Fruit fly (Drosophila melanogaster) whole organism, embryonic: Measurements from ENCODE around the gene org-1.
A peak's percentile ranks its signal among the peaks of the same experiment; 100 is the strongest.

Experiments
- Abd-B ChIP-seq: fragments of 200-800 bp; sonication (Bioruptor generic); optimal IDR thresholded peaks from 2 replicates; lab custom pipeline; 2018; ENCODE audit warnings: missing biosample characterization, mild to moderate bottlenecking, missing genetic modification characterization, moderate library complexity
- CG10267 ChIP-seq: fragments of 200-800 bp; sonication (Bioruptor generic); optimal IDR thresholded peaks from 2 replicates; lab custom pipeline; 2018; ENCODE audit warnings: missing biosample characterization, mild to moderate bottlenecking, missing genetic modification characterization, moderate library complexity
- CG10321 ChIP-seq: fragments of 200-800 bp; sonication (Bioruptor generic); IDR thresholded peaks from 2 replicates; pipeline ENCODE4 v1.3.6; 2022; ENCODE audit warnings: missing biosample characterization, missing genetic modification characterization
- CG1233 ChIP-seq: fragments of 200-800 bp; sonication (Bioruptor generic); optimal IDR thresholded peaks from 4 replicates; lab custom pipeline; 2018; ENCODE audit warnings: missing biosample characterization, mild to moderate bottlenecking, missing genetic modification characterization
- CG12769 ChIP-seq: fragments of 200-800 bp; sonication (Bioruptor generic); optimal IDR thresholded peaks from 2 replicates; lab custom pipeline; 2019; ENCODE audit warnings: missing biosample characterization, mild to moderate bottlenecking, missing genetic modification characterization, moderate library complexity
- CG13894 ChIP-seq: fragments of 200-800 bp; sonication (Bioruptor generic); optimal IDR thresholded peaks from 3 replicates; lab custom pipeline; 2018; ENCODE audit warnings: missing biosample characterization, mild to moderate bottlenecking, missing genetic modification characterization, moderate library complexity
- CG15269 ChIP-seq: fragments of 200-800 bp; sonication (Bioruptor generic); optimal IDR thresholded peaks from 2 replicates; lab custom pipeline; 2018; ENCODE audit warnings: missing biosample characterization, mild to moderate bottlenecking, missing genetic modification characterization, moderate library complexity
- CG1529 ChIP-seq: fragments of 200-800 bp; sonication (Bioruptor generic); optimal IDR thresholded peaks from 3 replicates; lab custom pipeline; 2018; ENCODE audit warnings: missing biosample characterization, missing genetic modification characterization
- CG15696 ChIP-seq: fragments of 200-800 bp; sonication (Bioruptor generic); optimal IDR thresholded peaks from 2 replicates; lab custom pipeline; 2019; ENCODE audit warnings: missing biosample characterization, mild to moderate bottlenecking, missing genetic modification characterization, moderate library complexity
- CG1603 ChIP-seq: fragments of 200-800 bp; sonication (Bioruptor generic); optimal IDR thresholded peaks from 2 replicates; lab custom pipeline; 2019; ENCODE audit warnings: missing biosample characterization, mild to moderate bottlenecking, missing genetic modification characterization, moderate library complexity
- CG17829 ChIP-seq: fragments of 200-800 bp; optimal IDR thresholded peaks from 2 replicates; lab custom pipeline; 2019; ENCODE audit warnings: missing biosample characterization, mild to moderate bottlenecking, missing genetic modification characterization, moderate library complexity
- CG18262 ChIP-seq: fragments of 200-800 bp; optimal IDR thresholded peaks from 3 replicates; lab custom pipeline; 2019; ENCODE audit warnings: missing biosample characterization, mild to moderate bottlenecking, missing genetic modification characterization, moderate library complexity
- CG31365 ChIP-seq: fragments of 200-800 bp; sonication (Bioruptor generic); optimal IDR thresholded peaks from 2 replicates; lab custom pipeline; 2018; ENCODE audit warnings: missing biosample characterization, mild to moderate bottlenecking, missing genetic modification characterization
- CG3995 ChIP-seq: fragments of 200-800 bp; sonication (Bioruptor generic); optimal IDR thresholded peaks from 3 replicates; lab custom pipeline; 2016; ENCODE audit warnings: missing biosample characterization, missing genetic modification characterization
- CG4617 ChIP-seq: fragments of 200-800 bp; sonication (Bioruptor generic); optimal IDR thresholded peaks from 3 replicates; lab custom pipeline; 2016; ENCODE audit warnings: missing biosample characterization, missing genetic modification characterization, borderline replicate concordance
- CG4854 ChIP-seq: fragments of 200-800 bp; sonication (Bioruptor generic); optimal IDR thresholded peaks from 2 replicates; lab custom pipeline; 2016; ENCODE audit warnings: missing biosample characterization, missing genetic modification characterization, inconsistent platforms
- CG6854 ChIP-seq: fragments of 200-800 bp; sonication (Bioruptor generic); optimal IDR thresholded peaks from 3 replicates; lab custom pipeline; 2017; ENCODE audit warnings: missing biosample characterization, mild to moderate bottlenecking, missing genetic modification characterization
- CG7271 ChIP-seq: fragments of 200-800 bp; sonication (Bioruptor generic); optimal IDR thresholded peaks from 2 replicates; lab custom pipeline; 2018; ENCODE audit warnings: missing biosample characterization, mild to moderate bottlenecking, missing genetic modification characterization, moderate library complexity
- CG7745 ChIP-seq: fragments of 200-800 bp; sonication (Bioruptor generic); optimal IDR thresholded peaks from 2 replicates; lab custom pipeline; 2018; ENCODE audit warnings: missing biosample characterization, mild to moderate bottlenecking, missing genetic modification characterization, moderate library complexity
- CG7839 ChIP-seq: fragments of 200-800 bp; sonication (Bioruptor generic); optimal IDR thresholded peaks from 3 replicates; lab custom pipeline; 2018; ENCODE audit warnings: missing biosample characterization, mild to moderate bottlenecking, missing genetic modification characterization, moderate library complexity
- CG9797 ChIP-seq: fragments of 200-800 bp; sonication (Bioruptor generic); optimal IDR thresholded peaks from 3 replicates; lab custom pipeline; 2018; ENCODE audit warnings: missing biosample characterization, mild to moderate bottlenecking, missing genetic modification characterization
- Deaf1 ChIP-seq: fragments of 200-800 bp; optimal IDR thresholded peaks from 3 replicates; lab custom pipeline; 2019; ENCODE audit warnings: missing biosample characterization, mild to moderate bottlenecking, missing genetic modification characterization, moderate library complexity
- GATAe ChIP-seq: fragments of 200-800 bp; sonication (Bioruptor generic); conservative IDR thresholded peaks from 2 replicates; pipeline ENCODE4 v1.3.6; 2022; ENCODE audit warnings: missing biosample characterization, missing genetic modification characterization
- Gug ChIP-seq: fragments of 200-800 bp; sonication (Bioruptor generic); IDR thresholded peaks from 4 replicates; pipeline ENCODE4 v1.3.6; 2022; ENCODE audit warnings: missing biosample characterization, missing genetic modification characterization
- H2.0 ChIP-seq: fragments of 200-800 bp; sonication (Bioruptor generic); IDR thresholded peaks from 2 replicates; pipeline ENCODE4 v1.3.6; 2022; ENCODE audit warnings: missing biosample characterization, missing genetic modification characterization
- Hr51 ChIP-seq, 2 experiments: fragments of 200-800 bp; sonication (Bioruptor generic); optimal IDR thresholded peaks; 2 replicates in 1 of 2; 3 replicates in 1 of 2; lab custom pipeline; 2016 to 2018; ENCODE audit warnings: missing biosample characterization in 2 of 2, missing genetic modification characterization in 2 of 2, mild to moderate bottlenecking in 1 of 2, moderate library complexity in 1 of 2
- NK7.1 ChIP-seq: fragments of 200-800 bp; sonication (Bioruptor generic); optimal IDR thresholded peaks from 3 replicates; lab custom pipeline; 2016; ENCODE audit warnings: missing biosample characterization, missing genetic modification characterization
- Oaz ChIP-seq: fragments of 200-800 bp; sonication (Bioruptor generic); IDR thresholded peaks from 2 replicates; pipeline ENCODE4 v1.3.6; 2022; ENCODE audit warnings: missing biosample characterization, missing genetic modification characterization
- Optix ChIP-seq: fragments of 200-800 bp; sonication (Bioruptor generic); IDR thresholded peaks from 3 replicates; pipeline ENCODE4 v1.3.6; 2022; ENCODE audit warnings: missing biosample characterization, missing genetic modification characterization
- Side ChIP-seq: fragments of 200-800 bp; sonication (Bioruptor generic); optimal IDR thresholded peaks from 2 replicates; lab custom pipeline; 2016; ENCODE audit warnings: missing biosample characterization, missing genetic modification characterization
- Taf1 ChIP-seq: fragments of 200-800 bp; sonication (Bioruptor generic); IDR thresholded peaks from 2 replicates; pipeline ENCODE4 v1.3.6; 2022; ENCODE audit warnings: missing biosample characterization, missing genetic modification characterization
- ab ChIP-seq: fragments of 200-800 bp; sonication (Bioruptor generic); optimal IDR thresholded peaks from 2 replicates; lab custom pipeline; 2016; ENCODE audit warnings: missing biosample characterization, missing genetic modification characterization
- abd-A ChIP-seq: fragments of 200-800 bp; sonication (Bioruptor generic); optimal IDR thresholded peaks from 3 replicates; lab custom pipeline; 2019; ENCODE audit warnings: missing biosample characterization, mild to moderate bottlenecking, missing genetic modification characterization, moderate library complexity
- bab2 ChIP-seq: fragments of 200-800 bp; sonication (Bioruptor generic); optimal IDR thresholded peaks from 2 replicates; lab custom pipeline; 2016; ENCODE audit warnings: missing biosample characterization, missing genetic modification characterization
- cg ChIP-seq: fragments of 200-800 bp; sonication (Bioruptor generic); optimal IDR thresholded peaks from 3 replicates; lab custom pipeline; 2019; ENCODE audit warnings: missing biosample characterization, mild to moderate bottlenecking, missing genetic modification characterization, moderate library complexity
- dmrt11E ChIP-seq: fragments of 200-800 bp; sonication (Bioruptor generic); optimal IDR thresholded peaks from 3 replicates; lab custom pipeline; 2018; ENCODE audit warnings: missing biosample characterization, mild to moderate bottlenecking, missing genetic modification characterization, moderate library complexity
- fd3F ChIP-seq: fragments of 200-800 bp; sonication (Bioruptor generic); optimal IDR thresholded peaks from 2 replicates; lab custom pipeline; 2018; ENCODE audit warnings: missing biosample characterization, mild to moderate bottlenecking, missing genetic modification characterization, moderate library complexity
- fru ChIP-seq: fragments of >200 bp; optimal IDR thresholded peaks from 2 replicates; lab custom pipeline; 2017
- fu2 ChIP-seq: fragments of 200-800 bp; sonication (Bioruptor generic); optimal IDR thresholded peaks from 2 replicates; lab custom pipeline; 2016; ENCODE audit warnings: missing biosample characterization, missing genetic modification characterization
- lbe ChIP-seq: fragments of 200-800 bp; sonication (Bioruptor generic); optimal IDR thresholded peaks from 2 replicates; lab custom pipeline; 2016; ENCODE audit warnings: missing biosample characterization, mild to moderate bottlenecking, missing genetic modification characterization
- lmd ChIP-seq: fragments of 200-800 bp; sonication (Bioruptor generic); IDR thresholded peaks from 2 replicates; pipeline ENCODE4 v1.3.6; 2022; ENCODE audit warnings: missing biosample characterization, missing genetic modification characterization
- mld ChIP-seq: fragments of 200-800 bp; sonication (Bioruptor generic); IDR thresholded peaks from 3 replicates; pipeline ENCODE4 v1.3.6; 2022; ENCODE audit warnings: missing biosample characterization, missing genetic modification characterization; ENCODE audit not compliant: partially characterized antibody
- nerfin-1 ChIP-seq: fragments of 200-800 bp; sonication (Bioruptor generic); optimal IDR thresholded peaks from 3 replicates; lab custom pipeline; 2019; ENCODE audit warnings: missing biosample characterization, mild to moderate bottlenecking, missing genetic modification characterization, moderate library complexity
- nerfin-2 ChIP-seq: fragments of 200-800 bp; sonication (Bioruptor generic); IDR thresholded peaks from 2 replicates; pipeline ENCODE4 v1.3.6; 2022; ENCODE audit warnings: missing biosample characterization, missing genetic modification characterization; ENCODE audit not compliant: partially characterized antibody
- pzg ChIP-seq: fragments of 200-800 bp; sonication (Bioruptor generic); optimal IDR thresholded peaks from 3 replicates; lab custom pipeline; 2018; ENCODE audit warnings: missing biosample characterization, mild to moderate bottlenecking, missing genetic modification characterization, moderate library complexity
- row ChIP-seq: fragments of 200-800 bp; sonication (Bioruptor generic); IDR thresholded peaks from 3 replicates; pipeline ENCODE4 v1.3.6; 2022; ENCODE audit warnings: missing biosample characterization, missing genetic modification characterization
- trem ChIP-seq: fragments of 200-800 bp; optimal IDR thresholded peaks from 3 replicates; lab custom pipeline; 2019; ENCODE audit warnings: missing biosample characterization, mild to moderate bottlenecking, missing genetic modification characterization, moderate library complexity
- usp ChIP-seq: fragments of >200 bp; optimal IDR thresholded peaks from 2 replicates; lab custom pipeline; 2017; ENCODE audit warnings: missing biosample characterization, missing genetic modification characterization
- zen ChIP-seq: fragments of 200-800 bp; sonication (Bioruptor generic); optimal IDR thresholded peaks from 3 replicates; lab custom pipeline; 2018; ENCODE audit warnings: missing biosample characterization, mild to moderate bottlenecking, missing genetic modification characterization, moderate library complexity

org-1 gene

dm6 chrX:8444883-8445572 lies 9.8 kb downstream of the org-1 start (continued):
- TF ChIP-seq H2.0 (GFP tag; lab: Robert Waterston, UW) (no peak), Hr51 (GFP tag; optimal IDR thresholded peaks at IDR 0.05; lab: Kevin White, UChicago) (peak in 1 of 2 experiments; percentile 75), NK7.1 (no peak), GATAe (GFP tag; lab: Robert Waterston, UW) (0 out of 2 replicates have a peak, but pooled peaks have one; percentile 17), CG6854 (GFP tag; lab: Kevin White, UChicago) (no peak), CG7271 (tag; lab: Kevin White, UChicago) (peak; percentile 23), Deaf1 (tag; lab: Kevin White, UChicago) (peak; percentile 26), Side (GFP tag; lab: Kevin White, UChicago) (no peak), bab2 (GFP tag; lab: Kevin White, UChicago) (no peak), CG17829 (peak; percentile 88), Taf1 (GFP tag; lab: Robert Waterston, UW) (no peak), ab (GFP tag; lab: Kevin White, UChicago) (no peak), Gug (GFP tag; lab: Robert Waterston, UW) (no peak), cg (peak; percentile 54), fd3F (GFP tag; lab: Kevin White, UChicago) (peak; percentile 2), CG31365 (tag; lab: Kevin White, UChicago) (no peak), CG1529 (GFP tag; lab: Kevin White, UChicago) (no peak), CG15269 (tag; lab: Kevin White, UChicago) (peak; percentile 57), CG9797 (no peak), Oaz (GFP tag; lab: Robert Waterston, UW) (peak; percentile 29; the same call in 1 of the 2 replicates), CG10267 (tag; lab: Kevin White, UChicago) (peak; percentile 77), pzg (no peak), CG3995 (GFP tag; lab: Kevin White, UChicago) (no peak), lmd (GFP tag; lab: Robert Waterston, UW) (peak; percentile 24; the same call in 1 of the 2 replicates), dmrt11E (tag; lab: Kevin White, UChicago) (peak; percentile 92), CG13894 (tag; lab: Kevin White, UChicago) (no peak), fu2 (GFP tag; lab: Kevin White, UChicago) (no peak), lbe (no peak), row (GFP tag; lab: Robert Waterston, UW) (peak; percentile 54; the same call in 2 of the 3 replicates), CG12769 (tag; lab: Kevin White, UChicago) (peak; percentile 48), CG4617 (GFP tag; lab: Kevin White, UChicago) (no peak), mld (GFP tag; lab: Robert Waterston, UW) (no peak), CG1603 (tag; lab: Kevin White, UChicago) (peak; percentile 35), Abd-B (GFP tag; lab: Kevin White, UChicago) (peak; percentile 32), CG1233 (peak; percentile 32), Optix (GFP tag; lab: Robert Waterston, UW) (no peak), usp (GFP tag; lab: Kevin White, UChicago) (no peak), CG4854 (no peak), fru (lab: Kevin White, UChicago) (no peak), CG18262 (peak; percentile 93), nerfin-2 (GFP tag; lab: Robert Waterston, UW) (no peak), abd-A (tag; lab: Kevin White, UChicago) (no peak), zen (tag; lab: Kevin White, UChicago) (peak; percentile 73), trem (tag; lab: Kevin White, UChicago) (peak; percentile 74), CG15696 (tag; lab: Kevin White, UChicago) (peak; percentile 90), CG7839 (tag; lab: Kevin White, UChicago) (peak; percentile 73), CG7745 (tag; lab: Kevin White, UChicago) (no peak), nerfin-1 (tag; lab: Kevin White, UChicago) (peak; percentile 54), CG10321 (GFP tag; lab: Robert Waterston, UW) (no peak)
